Worm (Caenorhabditis elegans) whole organism, L4 larva: ENCODE measurements around the gene F15E6.4.

Experiments
- D1046.2 ChIP-seq: fragments of 200-800 bp; sonication (Bioruptor generic); IDR thresholded peaks from 2 replicates; pipeline ENCODE4 v1.3.6; 2022; ENCODE audit warnings: missing genetic modification characterization, missing compliant biosample characterization
- T20F7.1 ChIP-seq: fragments of 200-800 bp; sonication (Bioruptor generic); optimal IDR thresholded peaks from 2 replicates; lab custom pipeline; 2018; ENCODE audit warnings: mild to moderate bottlenecking, missing genetic modification characterization, missing compliant biosample characterization
- aly-2 ChIP-seq: sonication (generic microtip); optimal IDR thresholded peaks from 2 replicates; lab custom pipeline; 2018; ENCODE audit warnings: missing biosample characterization, missing genetic modification characterization
- fos-1 ChIP-seq: fragments of 150-350 bp; optimal IDR thresholded peaks from 2 replicates; lab custom pipeline; 2014; ENCODE audit warnings: missing biosample characterization, missing genetic modification characterization
- hlh-30 ChIP-seq: sonication (generic microtip); optimal IDR thresholded peaks from 2 replicates; lab custom pipeline; 2017; ENCODE audit warnings: antibody characterized with exemption, mild to moderate bottlenecking, missing genetic modification characterization, missing compliant biosample characterization; ENCODE audit not compliant: insufficient read depth
- lsy-2 ChIP-seq, 2 experiments: fragments of 150-350 bp in 1 of 2; sonication (generic microtip) in 1 of 2; optimal IDR thresholded peaks; 2 replicates each; lab custom pipeline; 2014 to 2017; ENCODE audit warnings: missing biosample characterization in 2 of 2, missing genetic modification characterization in 2 of 2
- mep-1 ChIP-seq: fragments of 150-350 bp; sonication (generic microtip); optimal IDR thresholded peaks from 3 replicates; lab custom pipeline; 2014; ENCODE audit warnings: missing biosample characterization, missing genetic modification characterization
- nhr-237 ChIP-seq: sonication (generic microtip); optimal IDR thresholded peaks from 2 replicates; lab custom pipeline; 2017; ENCODE audit warnings: missing biosample characterization, missing genetic modification characterization
- skn-1 ChIP-seq: fragments of 150-350 bp; optimal IDR thresholded peaks from 2 replicates; lab custom pipeline; 2014; ENCODE audit warnings: missing biosample characterization, missing genetic modification characterization

DNA sequence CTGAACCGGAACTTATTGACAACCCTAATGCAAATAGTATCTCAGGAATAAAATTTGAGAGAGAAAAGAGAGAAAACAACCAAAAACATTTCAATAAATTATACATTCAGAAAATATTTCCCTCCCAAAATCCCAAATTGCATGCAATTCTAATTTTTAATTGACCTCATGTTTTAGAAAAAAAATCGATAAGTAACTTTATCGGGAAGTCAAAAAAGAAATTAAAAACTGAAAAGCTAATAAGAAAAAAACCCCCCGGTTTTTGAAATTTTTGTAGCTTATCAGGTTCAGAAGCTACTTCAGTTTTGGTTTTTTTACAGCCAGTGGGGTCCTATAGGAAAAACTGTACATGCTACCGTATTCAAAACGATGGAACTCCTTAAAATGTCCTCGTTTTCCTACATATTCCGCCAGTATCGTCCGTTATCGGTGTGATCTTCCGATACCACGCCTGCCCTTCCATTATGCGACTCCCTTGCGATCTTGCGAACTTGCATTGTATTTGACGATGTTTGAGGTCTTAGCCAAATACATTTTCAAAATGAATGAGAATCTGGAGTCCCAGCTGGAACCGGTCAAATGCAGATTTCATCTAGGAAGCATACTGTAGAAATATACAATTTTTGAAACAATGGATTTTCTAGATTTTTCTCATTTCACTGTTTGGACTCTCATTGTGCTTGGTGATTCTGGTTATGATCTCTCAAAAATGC, 45.0 kb downstream of the F15E6.4 start, which contains the start of the genes W03B1.3 and oac-51:
- TF ChIP-seq skn-1 (tag; lab: Kevin White, UChicago) (no peak), hlh-30 (tag; lab: Kevin White, UChicago) (no peak), lsy-2 (tag; optimal IDR thresholded peaks at IDR 0.05; lab: Kevin White, UChicago) (no peak), fos-1 (tag; lab: Kevin White, UChicago) (no peak), nhr-237 (tag; lab: Kevin White, UChicago) (no peak), D1046.2 (no peak), mep-1 (tag; lab: Kevin White, UChicago) (no peak), T20F7.1 (GFP tag; lab: Kevin White, UChicago) (no peak), aly-2 (tag; lab: Kevin White, UChicago) (no peak)
